Worm (Caenorhabditis elegans) whole organism, late embryonic: Measurements from ENCODE around the gene F01D5.2.

Source experiments
- ceh-18 ChIP-seq: sonication (generic microtip); optimal IDR thresholded peaks from 2 replicates; lab custom pipeline; 2016; ENCODE audit warnings: missing genetic modification characterization, missing compliant biosample characterization
- ceh-2 ChIP-seq: sonication (generic microtip); optimal IDR thresholded peaks from 2 replicates; lab custom pipeline; 2016; ENCODE audit warnings: missing genotype, missing genetic modification characterization, missing compliant biosample characterization
- ceh-34 ChIP-seq: sonication (generic microtip); optimal IDR thresholded peaks from 2 replicates; lab custom pipeline; 2016; ENCODE audit warnings: mild to moderate bottlenecking, missing genetic modification characterization, missing compliant biosample characterization
- fkh-10 ChIP-seq: fragments of 150-350 bp; optimal IDR thresholded peaks from 2 replicates; lab custom pipeline; 2014; ENCODE audit warnings: missing biosample characterization, missing genetic modification reagents, missing genetic modification characterization
- hlh-15 ChIP-seq: sonication (generic microtip); optimal IDR thresholded peaks from 2 replicates; lab custom pipeline; 2016; ENCODE audit warnings: missing genetic modification characterization, missing compliant biosample characterization
- nfya-1 ChIP-seq: sonication (generic microtip); optimal IDR thresholded peaks from 2 replicates; lab custom pipeline; 2017; ENCODE audit warnings: missing genetic modification characterization, mild to moderate bottlenecking, missing compliant biosample characterization, antibody characterized with exemption, moderate library complexity
- nhr-11 ChIP-seq: fragments of 150-350 bp; optimal IDR thresholded peaks from 2 replicates; lab custom pipeline; 2014; ENCODE audit warnings: missing biosample characterization, missing genetic modification characterization
- rnt-1 ChIP-seq: sonication (generic microtip); optimal IDR thresholded peaks from 2 replicates; lab custom pipeline; 2016; ENCODE audit warnings: missing genetic modification characterization, missing compliant biosample characterization
- sox-4 ChIP-seq: sonication (generic microtip); optimal IDR thresholded peaks from 2 replicates; lab custom pipeline; 2017; ENCODE audit warnings: mild to moderate bottlenecking, missing genetic modification characterization, inconsistent platforms, missing compliant biosample characterization
- syd-9 ChIP-seq: sonication (generic microtip); optimal IDR thresholded peaks from 2 replicates; lab custom pipeline; 2016; ENCODE audit warnings: mild to moderate bottlenecking, missing genetic modification characterization, moderate library complexity, missing compliant biosample characterization
- unc-3 ChIP-seq, 2 experiments: fragments of 200-800 bp in 1 of 2; sonication (Bioruptor generic) in 1 of 2; sonication (generic microtip) in 1 of 2; conservative IDR thresholded peaks in 1 of 2; optimal IDR thresholded peaks in 1 of 2; 2 replicates each; pipeline versions ENCODE4 v1.3.6 to Lab custom; 2016 to 2022; ENCODE audit warnings: missing compliant biosample characterization in 2 of 2, missing genetic modification characterization in 2 of 2, missing genetic modification reagents in 1 of 2

DNA sequence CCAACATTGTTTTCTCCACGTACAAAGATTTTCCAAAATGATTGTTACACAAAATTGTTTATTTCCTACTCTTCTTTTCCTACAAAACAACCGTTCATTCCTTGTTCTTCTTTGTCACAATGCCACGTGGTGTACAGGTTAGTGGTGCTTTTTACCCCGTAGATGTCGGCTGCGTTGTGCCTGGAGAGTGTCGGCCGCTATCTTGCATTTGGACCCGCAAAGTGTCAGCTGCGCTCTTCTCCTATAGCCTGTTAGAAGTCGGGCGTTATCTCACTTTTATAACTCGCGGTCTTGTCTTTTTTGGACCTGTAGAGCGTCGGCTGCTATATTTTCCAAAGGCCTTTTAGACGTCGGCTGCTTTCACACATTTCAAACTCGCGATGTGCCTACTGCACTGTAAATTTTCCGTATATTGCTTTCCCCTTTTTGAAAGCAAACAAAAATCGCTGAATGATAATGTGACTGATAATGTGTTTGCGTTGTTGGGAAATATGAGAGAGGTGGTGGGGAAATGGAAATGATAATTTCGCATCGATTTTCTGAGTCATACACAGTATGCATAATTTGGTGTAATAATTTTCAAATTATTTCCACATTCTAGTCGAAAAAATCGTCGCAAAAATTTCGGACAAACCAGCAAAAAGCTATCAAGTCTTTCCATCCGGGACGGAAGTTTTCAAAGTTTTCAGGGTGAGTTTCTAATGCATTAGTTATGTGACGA is 12.0 kb upstream of the F01D5.2 start, which contains the start of gene F01D5.8:
- TF ChIP-seq ceh-34 (no peak), unc-3 (GFP tag; conservative IDR thresholded peaks at IDR 0.05; lab: Robert Waterston, UW) (no peak), unc-3 (tag; optimal IDR thresholded peaks at IDR 0.05; lab: Kevin White, UChicago) (no peak), hlh-15 (no peak), nfya-1 (tag; lab: Kevin White, UChicago) (no peak), sox-4 (tag; lab: Kevin White, UChicago) (no peak), syd-9 (tag; lab: Kevin White, UChicago) (no peak), ceh-2 (tag; lab: Kevin White, UChicago) (no peak), nhr-11 (tag; lab: Kevin White, UChicago) (no peak), fkh-10 (GFP tag; lab: Kevin White, UChicago) (no peak), rnt-1 (no peak), ceh-18 (tag; lab: Kevin White, UChicago) (no peak)
